Worm (Caenorhabditis elegans): ENCODE data around the gene ztf-22.

ce11 chrII:13289891-13290290 lies 4.3 kb upstream of the ztf-22 start:
- TF ChIP-seq aly-2 (tag; optimal IDR thresholded peaks at IDR 0.05) (no peak), nhr-11 (tag; optimal IDR thresholded peaks at IDR 0.05) (no peak), lin-39 (tag; optimal IDR thresholded peaks at IDR 0.05) (no peak)

Data from whole organism, L2 larva.